Fruit fly (Drosophila melanogaster) Kc167 (cell line): ENCODE data around the gene knrl.

Experiments
- Sin3A ChIP-seq: fragments of >200 bp; optimal IDR thresholded peaks from 2 replicates; lab custom pipeline; 2018; ENCODE audit warnings: missing external identifiers
- h ChIP-seq: fragments of >200 bp; optimal IDR thresholded peaks from 3 replicates; lab custom pipeline; 2018; ENCODE audit warnings: missing external identifiers
- insv ChIP-seq: fragments of >200 bp; optimal IDR thresholded peaks from 3 replicates; lab custom pipeline; 2018; ENCODE audit warnings: missing external identifiers
- psq ChIP-seq: fragments of >200 bp; optimal IDR thresholded peaks from 2 replicates; lab custom pipeline; 2017; ENCODE audit warnings: missing external identifiers
- ttk ChIP-seq: sonication (Bioruptor generic); optimal IDR thresholded peaks from 2 replicates; lab custom pipeline; 2017; ENCODE audit warnings: missing external identifiers

DNA sequence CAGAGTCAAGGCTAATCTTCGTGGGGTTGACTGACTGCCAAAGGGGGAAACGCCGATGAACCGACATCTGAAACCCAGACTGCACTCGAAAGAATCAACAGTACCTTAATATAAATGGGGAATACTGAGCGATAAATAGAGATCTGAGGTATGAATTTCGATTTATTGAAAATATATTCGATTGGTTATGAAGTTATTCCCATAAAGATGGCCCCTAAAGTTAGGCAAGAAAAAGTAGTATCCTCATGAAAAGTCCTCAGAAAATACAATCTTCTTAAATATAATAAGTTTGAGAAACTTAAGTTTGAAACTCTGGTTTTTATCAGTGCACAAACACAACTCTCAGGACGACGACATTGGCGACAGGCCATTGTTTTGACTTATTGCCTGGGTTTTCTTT is 38.1 kb downstream of the knrl start:
- TF ChIP-seq insv (lab: Kevin White, UChicago): no peak
- no peak for TF ChIP-seq ttk
- TF ChIP-seq Sin3A (lab: Kevin White, UChicago): no peak
- no peak for TF ChIP-seq h (lab: Kevin White, UChicago)
- no peak for TF ChIP-seq psq
